Worm (Caenorhabditis elegans) whole organism, midembryonic: ENCODE results near the gene fust-1.

Experiments used
- T22C8.4 ChIP-seq: fragments of 200-800 bp; sonication (Bioruptor generic); IDR thresholded peaks from 2 replicates; pipeline ENCODE4 v1.3.6; 2022; ENCODE audit warnings: missing genetic modification characterization, missing compliant biosample characterization
- cog-1 ChIP-seq: sonication (generic microtip); optimal IDR thresholded peaks from 2 replicates; lab custom pipeline; 2016; ENCODE audit warnings: missing genetic modification characterization, missing compliant biosample characterization
- flt-1 ChIP-seq: fragments of 200-800 bp; sonication (Bioruptor generic); IDR thresholded peaks from 2 replicates; pipeline ENCODE4 v1.3.6; 2022; ENCODE audit warnings: missing genetic modification characterization, missing compliant biosample characterization
- klf-2 ChIP-seq: fragments of 200-800 bp; sonication (Bioruptor generic); conservative IDR thresholded peaks from 2 replicates; pipeline ENCODE4 v1.3.6; 2022; ENCODE audit warnings: missing genetic modification reagents, missing genetic modification characterization, missing compliant biosample characterization
- tab-1 ChIP-seq: fragments of 200-800 bp; sonication (Bioruptor generic); IDR thresholded peaks from 2 replicates; pipeline ENCODE4 v1.3.6; 2022; ENCODE audit warnings: missing genetic modification characterization, missing compliant biosample characterization
- ztf-23 ChIP-seq: fragments of 200-800 bp; sonication (Bioruptor generic); IDR thresholded peaks from 2 replicates; pipeline ENCODE4 v1.3.6; 2022; ENCODE audit warnings: missing genetic modification reagents, missing genetic modification characterization, missing compliant biosample characterization

ce11 chrII:7109956-7110355, 42.4 kb upstream of the fust-1 start, which contains the start of gene F10E7.9:
- TF ChIP-seq T22C8.4 (GFP tag; lab: Robert Waterston, UW), result no peak
- no peak for TF ChIP-seq cog-1 (tag; lab: Kevin White, UChicago)
- TF ChIP-seq klf-2, result no peak
- TF ChIP-seq tab-1 (GFP tag; lab: Robert Waterston, UW), result no peak
- no peak for TF ChIP-seq flt-1 (GFP tag; lab: Robert Waterston, UW)
- no peak for TF ChIP-seq ztf-23
